Worm (Caenorhabditis elegans): Measurements from ENCODE around the gene ech-5.

DNA sequence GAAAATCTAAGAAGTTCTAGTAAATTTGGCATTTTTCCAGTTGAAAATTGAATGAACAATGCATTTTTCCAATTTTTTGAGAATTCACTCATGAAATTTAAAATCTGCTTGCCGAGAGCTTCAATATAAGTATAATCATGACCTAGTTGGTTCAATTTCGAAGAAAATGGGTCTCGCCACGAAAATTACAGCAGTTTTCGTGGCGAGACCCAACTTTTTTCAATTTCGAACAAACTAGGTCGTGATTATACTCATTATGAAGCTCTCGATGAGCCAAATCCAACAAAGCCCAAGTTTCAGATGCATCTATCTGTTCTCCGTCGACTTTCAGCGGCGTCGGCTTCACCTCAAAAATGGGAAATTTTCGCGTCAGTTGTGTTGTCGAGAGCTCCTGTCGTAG lies 3.7 kb downstream of the ech-5 start, which contains the start of gene mrpl-46:
- TF ChIP-seq lin-39 (tag; optimal IDR thresholded peaks at IDR 0.05): no peak
- no peak for TF ChIP-seq unc-39 (tag; optimal IDR thresholded peaks at IDR 0.05)
- no peak for TF ChIP-seq nhr-28 (tag; optimal IDR thresholded peaks at IDR 0.05)
- TF ChIP-seq spr-1 (tag; optimal IDR thresholded peaks at IDR 0.05): no peak
- no peak for TF ChIP-seq fkh-10 (GFP tag; optimal IDR thresholded peaks at IDR 0.05)
- TF ChIP-seq nhr-6 (tag; optimal IDR thresholded peaks at IDR 0.05): no peak
- no peak for TF ChIP-seq jun-1 (tag; optimal IDR thresholded peaks at IDR 0.05)
- TF ChIP-seq unc-62 (GFP tag; optimal IDR thresholded peaks at IDR 0.05 in 1 of 2): no peak
- no peak for TF ChIP-seq unc-62 (tag; optimal IDR thresholded peaks at IDR 0.05)
- no peak for TF ChIP-seq fos-1 (tag; optimal IDR thresholded peaks at IDR 0.05)
- no peak for TF ChIP-seq lin-13 (GFP tag; optimal IDR thresholded peaks at IDR 0.05)

Measured in whole organism, L4 larva.